Fruit fly (Drosophila melanogaster) whole organism, adult: Measurements from ENCODE around the gene CG42460.
A peak's percentile ranks its signal among the peaks of the same experiment; 100 is the strongest.

Source experiments
- CG12768 ChIP-seq: fragments of 200-800 bp; sonication (Bioruptor generic); optimal IDR thresholded peaks from 2 replicates; lab custom pipeline; 2017; ENCODE audit warnings: missing biosample characterization, missing genetic modification characterization, mild to moderate bottlenecking, moderate library complexity, missing genetic modification reagents
- CG1620 ChIP-seq: fragments of 200-800 bp; sonication (Bioruptor generic); optimal IDR thresholded peaks from 2 replicates; lab custom pipeline; 2016; ENCODE audit warnings: missing biosample characterization, missing genetic modification characterization
- CG33017 ChIP-seq: fragments of 200-800 bp; sonication (Bioruptor generic); optimal IDR thresholded peaks from 2 replicates; lab custom pipeline; 2018; ENCODE audit warnings: missing biosample characterization, mild to moderate bottlenecking, missing genetic modification characterization, moderate library complexity
- CG5204 ChIP-seq: fragments of 200-800 bp; sonication (Bioruptor generic); optimal IDR thresholded peaks from 2 replicates; lab custom pipeline; 2016; ENCODE audit warnings: missing biosample characterization, missing genetic modification characterization
- CG7045 ChIP-seq: fragments of 200-800 bp; sonication (Bioruptor generic); optimal IDR thresholded peaks from 2 replicates; lab custom pipeline; 2017; ENCODE audit warnings: missing biosample characterization, mild to moderate bottlenecking, missing genetic modification characterization
- Crg-1 ChIP-seq: fragments of 200-800 bp; sonication (Bioruptor generic); optimal IDR thresholded peaks from 2 replicates; lab custom pipeline; 2016; ENCODE audit warnings: missing biosample characterization, missing genetic modification characterization
- bab1 ChIP-seq: fragments of 200-800 bp; sonication (Bioruptor generic); optimal IDR thresholded peaks from 3 replicates; lab custom pipeline; 2019; ENCODE audit warnings: missing biosample characterization, mild to moderate bottlenecking, missing genetic modification characterization, moderate library complexity
- kay ChIP-seq: fragments of 200-800 bp; sonication (Bioruptor generic); peaks from one replicate; lab custom pipeline; 2016; ENCODE audit warnings: missing biosample characterization, missing genetic modification characterization, borderline replicate concordance
- ovo ChIP-seq: fragments of 200-800 bp; sonication (Bioruptor generic); optimal IDR thresholded peaks from 2 replicates; lab custom pipeline; 2016; ENCODE audit warnings: missing biosample characterization, missing genetic modification characterization
- tj ChIP-seq: fragments of 200-800 bp; sonication (Bioruptor generic); optimal IDR thresholded peaks from 3 replicates; lab custom pipeline; 2017; ENCODE audit warnings: missing biosample characterization, mild to moderate bottlenecking, missing genetic modification characterization, moderate library complexity

- TF ChIP-seq kay (GFP tag; lab: Kevin White, UChicago): peak; percentile 80
- TF ChIP-seq CG12768: no peak
- TF ChIP-seq CG7045 (GFP tag; lab: Kevin White, UChicago): no peak
- TF ChIP-seq CG33017 (tag; lab: Kevin White, UChicago): no peak
- TF ChIP-seq CG5204 (GFP tag; lab: Kevin White, UChicago): no peak
- no peak for TF ChIP-seq Crg-1 (GFP tag; lab: Kevin White, UChicago)
- TF ChIP-seq ovo (GFP tag; lab: Kevin White, UChicago): no peak
- TF ChIP-seq CG1620 (GFP tag; lab: Kevin White, UChicago): no peak
- TF ChIP-seq bab1: no peak
- TF ChIP-seq tj (GFP tag; lab: Kevin White, UChicago): peak; percentile 92
These were observed 17.4 kb downstream of the CG42460 start for dm6 chr2L:3370920-3371319.
